Worm (Caenorhabditis elegans): ENCODE measurements around the gene smg-6.
"Not testable (repeated sequence)": the region's sequence is repeated elsewhere in the genome, so short reads cannot be mapped to it uniquely, and the experiment has no call there.

smg-6 gene

DNA sequence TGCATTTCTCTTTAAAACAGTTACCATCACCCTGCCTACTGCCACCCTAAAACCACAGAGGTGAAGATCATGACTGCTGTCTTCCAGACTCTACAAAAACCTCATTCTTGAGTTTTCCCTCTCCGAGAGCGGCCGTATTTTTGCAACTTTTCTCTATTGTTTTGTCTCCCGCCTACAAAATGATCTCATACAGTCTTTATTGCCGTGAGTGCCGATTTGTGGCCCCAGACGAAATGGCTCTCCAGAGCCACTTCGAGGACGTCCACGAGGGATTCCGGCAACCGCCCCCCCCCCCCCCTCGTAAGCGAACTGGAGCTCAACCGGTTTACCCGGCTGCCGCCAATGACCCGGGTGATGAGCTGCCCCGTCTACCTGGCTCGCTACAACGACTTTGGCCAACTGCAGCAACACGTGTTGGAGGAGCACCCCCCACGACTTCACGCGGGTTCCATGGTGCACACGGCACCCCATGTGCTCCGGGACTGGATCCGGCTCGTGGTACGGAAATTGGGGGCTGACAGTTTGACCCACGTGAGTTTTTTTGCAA lies 48.8 kb upstream of the smg-6 start (continued):
- TF ChIP-seq ztf-18 (tag; optimal IDR thresholded peaks at IDR 0.05), result no peak
- TF ChIP-seq F10E7.11 (tag; optimal IDR thresholded peaks at IDR 0.05), result no peak

DNA sequence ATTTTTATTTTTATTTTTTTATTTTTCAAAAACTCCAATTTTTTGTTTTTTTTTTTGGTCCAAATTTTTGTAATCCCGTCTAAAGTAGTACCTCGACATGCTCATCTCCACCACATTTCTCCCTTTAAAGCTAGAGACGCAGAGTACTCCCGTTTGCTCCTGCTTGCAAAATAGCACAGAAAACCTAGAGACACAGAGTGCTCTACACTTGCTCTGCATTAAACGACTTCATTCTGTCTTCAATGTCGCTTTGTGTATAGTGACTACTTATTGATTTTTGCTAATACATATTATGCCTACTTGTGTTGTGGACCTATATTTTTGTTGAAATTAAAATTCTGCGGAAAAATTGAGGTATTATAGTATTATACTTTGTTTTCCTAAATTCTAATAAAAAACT lies 47.5 kb upstream of the smg-6 start, which contains the start of gene W04B5.8:
TSS of gene W04B5.8 (plus strand) at position 195 of the 400 bp plus-strand sequence.
- TF ChIP-seq nfyb-1 (GFP tag; IDR thresholded peaks at IDR 0.05) (no peak), madf-6 (GFP tag; IDR thresholded peaks at IDR 0.05) (no peak), hmg-1.2 (GFP tag; IDR thresholded peaks at IDR 0.05) (peak; percentile 76), C17E4.6 (GFP tag; IDR thresholded peaks at IDR 0.05) (no peak)

DNA sequence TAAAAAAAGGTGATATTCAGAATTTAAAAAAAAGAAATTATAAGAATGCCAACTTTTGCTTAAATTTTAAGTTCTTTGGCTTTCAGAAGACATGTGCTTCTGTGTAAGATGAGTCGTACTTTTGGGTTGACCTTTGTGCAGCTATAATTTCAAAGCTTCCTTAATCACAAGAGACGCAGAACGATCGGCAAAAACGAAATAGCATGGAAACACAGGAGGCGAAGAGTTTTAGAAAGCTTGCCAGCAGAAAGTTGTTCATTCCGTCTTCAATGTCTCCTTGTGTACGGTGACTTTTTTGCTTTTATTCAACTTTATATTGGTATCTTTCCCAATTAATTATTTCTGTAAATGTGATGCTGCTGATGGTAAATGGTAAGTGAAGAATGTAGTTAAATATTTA lies 40.7 kb upstream of the smg-6 start:
- TF ChIP-seq hmg-1.2 (GFP tag; IDR thresholded peaks at IDR 0.05) (peak; percentile 56), F10E7.11 (tag; optimal IDR thresholded peaks at IDR 0.05) (no peak)

DNA sequence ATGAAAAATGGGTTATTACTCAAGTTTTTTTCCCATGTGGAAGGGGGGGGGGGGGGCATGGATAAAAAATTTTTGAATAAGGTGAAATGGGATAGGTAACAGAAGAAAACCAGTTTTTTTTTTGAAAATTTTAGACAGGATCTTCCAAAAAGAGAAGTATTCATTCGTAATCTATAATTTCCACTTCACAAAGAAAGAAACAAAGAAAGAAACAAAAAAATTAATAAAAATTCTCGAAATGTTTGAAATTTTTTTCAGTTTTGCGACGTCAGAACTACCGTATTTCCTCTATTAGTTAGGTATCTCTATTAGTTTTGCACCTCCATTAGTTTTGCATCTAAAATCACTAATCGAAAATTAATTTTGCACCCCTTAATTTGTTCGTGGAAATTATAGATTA lies 38.3 kb upstream of the smg-6 start, which contains the start of gene W04B5.6:
TSS of gene W04B5.6 (minus strand) at position 101 of the 400 bp plus-strand sequence.
- not testable (repeated sequence) for TF ChIP-seq egl-44 (GFP tag; IDR thresholded peaks at IDR 0.05); snpc-1.3 (tag; optimal IDR thresholded peaks at IDR 0.05; ENCODE audit: insufficient read depth); ztf-28 (GFP tag; IDR thresholded peaks at IDR 0.05)

DNA sequence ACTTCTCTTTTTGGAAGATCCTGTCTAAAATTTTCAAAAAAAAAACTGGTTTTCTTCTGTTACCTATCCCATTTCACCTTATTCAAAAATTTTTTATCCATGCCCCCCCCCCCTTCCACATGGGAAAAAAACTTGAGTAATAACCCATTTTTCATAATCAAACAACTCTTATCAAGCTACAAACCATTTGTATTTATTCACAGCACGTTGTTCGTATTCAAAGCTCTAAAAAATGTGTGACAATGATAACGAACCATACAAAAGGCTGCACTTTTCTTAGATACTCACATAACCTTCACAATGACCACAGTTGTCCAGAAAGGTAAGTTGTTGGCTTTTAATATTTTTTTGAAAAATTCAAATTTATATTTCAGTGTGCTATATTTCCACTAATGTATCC lies 37.8 kb upstream of the smg-6 start, which contains the start of gene E02H9.6:
TSS of gene E02H9.6 (plus strand) at position 301 of the 400 bp plus-strand sequence.
- not testable (repeated sequence) for TF ChIP-seq Y56A3A.18 (GFP tag; IDR thresholded peaks at IDR 0.05); mcd-1 (GFP tag; IDR thresholded peaks at IDR 0.05); ccch-3 (GFP tag; optimal IDR thresholded peaks at IDR 0.05)

DNA sequence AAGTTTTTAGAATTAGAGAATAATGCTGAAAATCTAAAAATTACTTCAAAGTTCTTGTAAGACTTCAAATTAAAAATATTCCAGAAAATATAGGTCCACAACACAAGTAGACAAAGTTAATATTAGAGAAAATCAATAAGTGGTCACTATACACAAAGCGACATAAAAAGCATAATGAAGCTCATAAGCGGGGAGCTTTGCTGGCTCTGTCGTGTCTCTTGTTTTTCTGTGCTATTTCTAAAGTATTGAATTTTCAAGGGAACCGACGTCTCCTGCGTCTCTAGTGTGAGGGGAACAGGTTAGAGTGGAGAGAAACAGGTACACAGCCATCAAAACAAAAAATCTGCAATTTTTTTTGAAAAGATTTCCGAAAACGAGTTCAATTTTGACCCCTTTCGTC lies 35.1 kb upstream of the smg-6 start, which contains the start of gene E02H9.13:
TSS of gene E02H9.13 (minus strand) at position 199 of the 400 bp plus-strand sequence.
- TF ChIP-seq B0035.1 (tag; optimal IDR thresholded peaks at IDR 0.05) (no peak), bed-1 (GFP tag; IDR thresholded peaks at IDR 0.05) (no peak), nhr-120 (GFP tag; IDR thresholded peaks at IDR 0.05) (no peak), ceh-58 (GFP tag; IDR thresholded peaks at IDR 0.05) (no peak), lir-1 (GFP tag; conservative IDR thresholded peaks at IDR 0.05) (no peak)

DNA sequence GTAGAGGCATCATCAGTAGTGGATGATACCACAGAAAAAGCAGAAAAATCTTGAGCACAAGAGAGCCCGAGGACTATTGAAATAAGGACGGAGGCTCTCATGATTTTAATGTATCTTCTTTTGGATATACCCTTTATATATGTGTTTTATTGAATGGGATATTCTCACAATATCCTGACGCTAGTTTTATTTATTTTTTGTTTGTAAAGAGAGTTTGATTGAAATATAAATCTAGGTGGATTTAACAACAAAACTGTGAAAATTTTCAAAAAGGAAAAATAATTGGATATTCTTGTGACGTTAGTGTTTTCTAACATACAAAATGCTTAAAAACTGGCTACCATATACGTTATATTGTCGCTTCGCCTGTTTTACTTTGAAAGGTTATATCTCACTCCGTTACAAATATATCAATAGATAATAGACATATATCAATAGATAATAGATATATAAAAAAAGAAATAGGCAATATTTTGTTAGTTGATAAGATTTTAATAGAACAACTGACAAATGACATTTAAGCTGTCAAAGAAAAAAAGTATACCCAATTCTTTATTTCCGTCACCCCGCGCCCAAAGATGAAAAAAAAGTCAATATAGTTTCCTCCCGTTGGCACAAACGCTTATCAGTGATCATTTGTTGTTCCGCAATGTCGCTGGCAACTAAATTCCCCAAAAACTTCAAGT lies 27.9 kb upstream of the smg-6 start, which contains the start of the genes E02H9.7 and klo-2:
TSS of gene E02H9.7 (minus strand) at position 101 of the 686 bp plus-strand sequence.
TSS of gene klo-2 (plus strand) at position 636 of the 686 bp plus-strand sequence.
- TF ChIP-seq ccch-3 (GFP tag; optimal IDR thresholded peaks at IDR 0.05), result no peak
- no peak for TF ChIP-seq zim-3 (tag; optimal IDR thresholded peaks at IDR 0.05)
- TF ChIP-seq B0019.2 (GFP tag; conservative IDR thresholded peaks at IDR 0.05), result no peak
- peak; percentile 28 for TF ChIP-seq nhr-80 (tag; optimal IDR thresholded peaks at IDR 0.05)
- no peak for TF ChIP-seq attf-5 (GFP tag; optimal IDR thresholded peaks at IDR 0.05)

DNA sequence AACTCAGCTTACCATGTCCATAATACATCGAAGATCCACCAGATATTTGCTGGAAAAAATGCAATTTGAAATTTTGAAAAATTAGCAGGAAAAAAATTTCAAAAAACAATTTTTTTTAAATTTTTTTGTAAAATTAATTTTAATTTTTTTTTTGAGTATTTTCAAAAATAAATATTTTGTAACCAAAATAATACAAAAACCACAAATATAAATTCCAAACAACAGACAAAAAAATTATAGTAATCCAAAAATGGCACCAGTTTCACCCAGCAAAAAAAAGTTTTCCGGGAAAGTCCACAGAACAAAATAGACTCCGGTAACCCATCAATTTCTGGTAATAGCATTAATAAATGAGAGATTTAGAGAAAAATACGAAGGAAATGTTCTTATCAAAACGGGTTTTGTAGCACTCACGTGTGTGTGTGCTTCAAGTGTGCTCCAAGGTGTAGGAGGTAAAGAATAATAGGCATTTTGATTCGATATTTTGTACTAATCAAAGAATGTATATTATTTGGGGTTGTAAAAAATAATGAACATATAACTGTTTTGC lies 18.8 kb upstream of the smg-6 start, which contains the start of gene nhr-121:
TSS of gene nhr-121 (minus strand) at position 51 of the 550 bp plus-strand sequence.
- TF ChIP-seq hmg-1.2 (GFP tag; IDR thresholded peaks at IDR 0.05) (peak; percentile 23; the same call in 1 of the 2 replicates), nhr-80 (tag; optimal IDR thresholded peaks at IDR 0.05) (peak; percentile 81), dox-1 (GFP tag; IDR thresholded peaks at IDR 0.05) (no peak), Y67H2A.10 (GFP tag; conservative IDR thresholded peaks at IDR 0.05) (no peak), akir-1 (GFP tag; optimal IDR thresholded peaks at IDR 0.05) (no peak)

Data from whole organism, young adult.